Fruit fly (Drosophila melanogaster) whole organism, embryonic: ENCODE data around the gene Cpr64Ab.
A peak's percentile ranks its signal among the peaks of the same experiment; 100 is the strongest.

Source experiments
- Atf6 ChIP-seq: fragments of 200-800 bp; sonication (Bioruptor generic); IDR thresholded peaks from 2 replicates; pipeline ENCODE4 v1.3.6; 2022; ENCODE audit warnings: missing biosample characterization, missing genetic modification characterization
- CG1024 ChIP-seq: fragments of 200-800 bp; sonication (Bioruptor generic); IDR thresholded peaks from 2 replicates; pipeline ENCODE4 v1.3.6; 2022; ENCODE audit warnings: missing biosample characterization, missing genetic modification characterization
- CG10431 ChIP-seq: fragments of 200-800 bp; sonication (Bioruptor generic); optimal IDR thresholded peaks from 3 replicates; lab custom pipeline; 2018; ENCODE audit warnings: missing biosample characterization, mild to moderate bottlenecking, missing genetic modification characterization
- CG11456 ChIP-seq: fragments of 200-800 bp; sonication (Bioruptor generic); IDR thresholded peaks from 3 replicates; pipeline ENCODE4 v1.3.6; 2022; ENCODE audit warnings: missing biosample characterization, missing genetic modification characterization
- CG12236 ChIP-seq: fragments of 200-800 bp; sonication (Bioruptor generic); optimal IDR thresholded peaks from 2 replicates; lab custom pipeline; 2016; ENCODE audit warnings: missing biosample characterization, missing genetic modification characterization
- CG14860 ChIP-seq: fragments of 200-800 bp; sonication (Bioruptor generic); IDR thresholded peaks from 3 replicates; pipeline ENCODE4 v1.3.6; 2022; ENCODE audit warnings: missing biosample characterization, missing genetic modification characterization; ENCODE audit not compliant: partially characterized antibody
- CG15514 ChIP-seq: fragments of 200-800 bp; sonication (Bioruptor generic); optimal IDR thresholded peaks from 3 replicates; lab custom pipeline; 2017; ENCODE audit warnings: missing biosample characterization, missing genetic modification characterization, mild to moderate bottlenecking, moderate library complexity, missing genetic modification reagents
- CG17186 ChIP-seq: fragments of 200-800 bp; sonication (Bioruptor generic); optimal IDR thresholded peaks from 3 replicates; lab custom pipeline; 2017; ENCODE audit warnings: missing biosample characterization, missing genetic modification reagents, missing genetic modification characterization
- CG2712 ChIP-seq: fragments of 200-800 bp; optimal IDR thresholded peaks from 3 replicates; lab custom pipeline; 2019; ENCODE audit warnings: missing biosample characterization, mild to moderate bottlenecking, missing genetic modification characterization, moderate library complexity
- CG32532 ChIP-seq: fragments of 200-800 bp; sonication (Bioruptor generic); IDR thresholded peaks from 2 replicates; pipeline ENCODE4 v1.3.6; 2022; ENCODE audit warnings: missing biosample characterization, missing genetic modification characterization
- CG32772 ChIP-seq: fragments of 200-800 bp; sonication (Bioruptor generic); IDR thresholded peaks from 2 replicates; pipeline ENCODE4 v1.3.6; 2022; ENCODE audit warnings: missing biosample characterization, missing genetic modification characterization
- CG34422 ChIP-seq: fragments of 200-800 bp; sonication (Bioruptor generic); IDR thresholded peaks from 3 replicates; pipeline ENCODE4 v1.3.6; 2022; ENCODE audit warnings: missing biosample characterization, missing genetic modification characterization
- CG3847 ChIP-seq: fragments of 200-800 bp; sonication (Bioruptor generic); IDR thresholded peaks from 2 replicates; pipeline ENCODE4 v1.3.6; 2022; ENCODE audit warnings: missing biosample characterization, missing genetic modification characterization
- CG6654 ChIP-seq: fragments of 200-800 bp; sonication (Bioruptor generic); optimal IDR thresholded peaks from 2 replicates; lab custom pipeline; 2017; ENCODE audit warnings: missing biosample characterization, mild to moderate bottlenecking, missing genetic modification characterization
- CG7963 ChIP-seq: fragments of 200-800 bp; sonication (Bioruptor generic); IDR thresholded peaks from 3 replicates; pipeline ENCODE4 v1.3.6; 2022; ENCODE audit warnings: missing biosample characterization, missing genetic modification characterization; ENCODE audit not compliant: partially characterized antibody
- CG9932 ChIP-seq: fragments of 200-800 bp; sonication (Bioruptor generic); IDR thresholded peaks from 2 replicates; pipeline ENCODE4 v1.3.6; 2022; ENCODE audit warnings: missing biosample characterization, missing genetic modification characterization
- CoRest ChIP-seq: fragments of 200-800 bp; sonication (Bioruptor generic); optimal IDR thresholded peaks from 3 replicates; lab custom pipeline; 2018; ENCODE audit warnings: missing biosample characterization, mild to moderate bottlenecking, missing genetic modification characterization, moderate library complexity
- D ChIP-seq, 2 experiments: fragments of 200-800 bp in 1 of 2; fragments of >200 bp in 1 of 2; sonication (Bioruptor generic) in 1 of 2; optimal IDR thresholded peaks; 2 replicates in 1 of 2; 3 replicates in 1 of 2; lab custom pipeline; 2017; ENCODE audit warnings: mild to moderate bottlenecking in 1 of 2, missing biosample characterization in 1 of 2, missing genetic modification characterization in 1 of 2, missing genetic modification reagents in 1 of 2
- Elba2 ChIP-seq: fragments of 200-800 bp; sonication (Bioruptor generic); optimal IDR thresholded peaks from 3 replicates; lab custom pipeline; 2016; ENCODE audit warnings: missing biosample characterization, missing genetic modification characterization
- Ets97D ChIP-seq: fragments of 200-800 bp; sonication (Bioruptor generic); optimal IDR thresholded peaks from 3 replicates; lab custom pipeline; 2016; ENCODE audit warnings: missing biosample characterization, missing genetic modification characterization
- Fer2 ChIP-seq: fragments of 200-800 bp; sonication (Bioruptor generic); optimal IDR thresholded peaks from 2 replicates; lab custom pipeline; 2018; ENCODE audit warnings: missing biosample characterization, mild to moderate bottlenecking, missing genetic modification characterization, moderate library complexity
- MBD-R2 ChIP-seq: fragments of 200-800 bp; sonication (Bioruptor generic); IDR thresholded peaks from 2 replicates; pipeline ENCODE4 v1.3.6; 2022; ENCODE audit warnings: missing biosample characterization, missing genetic modification characterization
- Mrtf ChIP-seq: fragments of 200-800 bp; sonication (Bioruptor generic); IDR thresholded peaks from 3 replicates; pipeline ENCODE4 v1.3.6; 2022; ENCODE audit warnings: missing biosample characterization, missing genetic modification characterization
- Opbp ChIP-seq: fragments of 200-800 bp; sonication (Bioruptor generic); IDR thresholded peaks from 3 replicates; pipeline ENCODE4 v1.3.6; 2022; ENCODE audit warnings: missing biosample characterization, missing genetic modification characterization; ENCODE audit not compliant: partially characterized antibody
- PHDP ChIP-seq: fragments of 200-800 bp; sonication (Bioruptor generic); optimal IDR thresholded peaks from 3 replicates; lab custom pipeline; 2018; ENCODE audit warnings: missing biosample characterization, mild to moderate bottlenecking, missing genetic modification characterization, moderate library complexity
- Rfx ChIP-seq: fragments of 200-800 bp; sonication (Bioruptor generic); IDR thresholded peaks from 2 replicates; pipeline ENCODE4 v1.3.6; 2022; ENCODE audit warnings: missing biosample characterization, missing genetic modification characterization
- al ChIP-seq: fragments of 200-800 bp; sonication (Bioruptor generic); IDR thresholded peaks from 2 replicates; pipeline ENCODE4 v1.3.6; 2022; ENCODE audit warnings: missing biosample characterization, missing genetic modification characterization
- ap ChIP-seq: fragments of 200-800 bp; sonication (Bioruptor generic); IDR thresholded peaks from 2 replicates; pipeline ENCODE4 v1.3.6; 2022; ENCODE audit warnings: missing biosample characterization, missing genetic modification characterization
- ato ChIP-seq: fragments of 200-800 bp; sonication (Bioruptor generic); IDR thresholded peaks from 2 replicates; pipeline ENCODE4 v1.3.6; 2022; ENCODE audit warnings: missing biosample characterization, missing genetic modification characterization; ENCODE audit not compliant: partially characterized antibody
- az2 ChIP-seq: fragments of 200-800 bp; sonication (Bioruptor generic); optimal IDR thresholded peaks from 3 replicates; lab custom pipeline; 2016; ENCODE audit warnings: missing biosample characterization, missing genetic modification characterization
- br ChIP-seq: fragments of >200 bp; optimal IDR thresholded peaks from 2 replicates; lab custom pipeline; 2017
- bsh ChIP-seq, 2 experiments: fragments of 200-800 bp; sonication (Bioruptor generic); optimal IDR thresholded peaks; 2 replicates each; lab custom pipeline; 2017 to 2018; ENCODE audit warnings: mild to moderate bottlenecking in 2 of 2, missing biosample characterization in 2 of 2, missing genetic modification characterization in 2 of 2, moderate library complexity in 1 of 2
- dimm ChIP-seq: fragments of 200-800 bp; sonication (Bioruptor generic); IDR thresholded peaks from 2 replicates; pipeline ENCODE4 v1.3.6; 2022; ENCODE audit warnings: missing biosample characterization, missing genetic modification characterization
- dmrt11E ChIP-seq: fragments of 200-800 bp; sonication (Bioruptor generic); optimal IDR thresholded peaks from 3 replicates; lab custom pipeline; 2018; ENCODE audit warnings: missing biosample characterization, mild to moderate bottlenecking, missing genetic modification characterization, moderate library complexity
- dysf ChIP-seq: fragments of 200-800 bp; sonication (Bioruptor generic); IDR thresholded peaks from 3 replicates; pipeline ENCODE4 v1.3.6; 2022; ENCODE audit warnings: missing biosample characterization, missing genetic modification characterization
- fd64A ChIP-seq: fragments of 200-800 bp; sonication (Bioruptor generic); optimal IDR thresholded peaks from 3 replicates; lab custom pipeline; 2018; ENCODE audit warnings: missing biosample characterization, mild to moderate bottlenecking, missing genetic modification characterization
- hbn ChIP-seq: fragments of 200-800 bp; sonication (Bioruptor generic); IDR thresholded peaks from 2 replicates; pipeline ENCODE4 v1.3.6; 2022; ENCODE audit warnings: missing biosample characterization, missing genetic modification characterization; ENCODE audit not compliant: partially characterized antibody
- jing ChIP-seq: fragments of 200-800 bp; sonication (Bioruptor generic); optimal IDR thresholded peaks from 2 replicates; lab custom pipeline; 2018; ENCODE audit warnings: missing biosample characterization, mild to moderate bottlenecking, missing genetic modification characterization
- klu ChIP-seq: fragments of 200-800 bp; sonication (Bioruptor generic); IDR thresholded peaks from 2 replicates; pipeline ENCODE4 v1.3.6; 2022; ENCODE audit warnings: missing biosample characterization, missing genetic modification characterization
- lov ChIP-seq, 2 experiments: fragments of 200-800 bp in 1 of 2; fragments of >200 bp in 1 of 2; sonication (Bioruptor generic) in 1 of 2; IDR thresholded peaks in 1 of 2; optimal IDR thresholded peaks in 1 of 2; 2 replicates in 1 of 2; 3 replicates in 1 of 2; pipeline versions ENCODE4 v1.3.6 to Lab custom; 2017 to 2022; ENCODE audit warnings: missing biosample characterization in 1 of 2, missing genetic modification characterization in 1 of 2
- nom ChIP-seq: fragments of 200-800 bp; sonication (Bioruptor generic); optimal IDR thresholded peaks from 2 replicates; lab custom pipeline; 2017; ENCODE audit warnings: missing biosample characterization, missing genetic modification characterization, mild to moderate bottlenecking, moderate library complexity, missing genetic modification reagents
- pita ChIP-seq: fragments of 200-800 bp; sonication (Bioruptor generic); optimal IDR thresholded peaks from 2 replicates; lab custom pipeline; 2017; ENCODE audit warnings: missing biosample characterization, mild to moderate bottlenecking, missing genetic modification characterization
- prd ChIP-seq, 3 experiments: fragments of >200 bp in 2 of 3; fragments of 200-800 bp in 1 of 3; sonication (Bioruptor generic) in 1 of 3; optimal IDR thresholded peaks in 2 of 3; IDR thresholded peaks in 1 of 3; 2 replicates in 2 of 3; 3 replicates in 1 of 3; pipeline versions ENCODE4 v1.3.6 to Lab custom; 2017 to 2022; ENCODE audit warnings: missing biosample characterization in 1 of 3, missing genetic modification characterization in 1 of 3
- so ChIP-seq: fragments of 200-800 bp; sonication (Bioruptor generic); IDR thresholded peaks from 3 replicates; pipeline ENCODE4 v1.3.6; 2022; ENCODE audit warnings: missing biosample characterization, missing genetic modification characterization
- trh ChIP-seq: fragments of 200-800 bp; sonication (Bioruptor generic); optimal IDR thresholded peaks from 2 replicates; lab custom pipeline; 2016; ENCODE audit warnings: missing biosample characterization, missing genetic modification characterization
- ttk ChIP-seq: fragments of 200-800 bp; sonication (Bioruptor generic); IDR thresholded peaks from 2 replicates; pipeline ENCODE4 v2.1.2; 2022; ENCODE audit warnings: missing biosample characterization, missing genetic modification characterization
- vvl ChIP-seq: fragments of 200-800 bp; sonication (Bioruptor generic); IDR thresholded peaks from 2 replicates; pipeline ENCODE4 v1.3.6; 2022; ENCODE audit warnings: missing biosample characterization, missing genetic modification characterization
- zen ChIP-seq: fragments of 200-800 bp; sonication (Bioruptor generic); optimal IDR thresholded peaks from 3 replicates; lab custom pipeline; 2018; ENCODE audit warnings: missing biosample characterization, mild to moderate bottlenecking, missing genetic modification characterization, moderate library complexity

Cpr64Ab gene

dm6 chr3L:4242428-4242827, 31.1 kb upstream of the Cpr64Ab start, which contains the start of gene pav (continued):
- TF ChIP-seq PHDP (tag; lab: Kevin White, UChicago) (no peak), fd64A (no peak), CG32532 (peak; percentile 82), klu (GFP tag; lab: Robert Waterston, UW) (no peak), br (lab: Kevin White, UChicago) (no peak), CG15514 (GFP tag; lab: Kevin White, UChicago) (peak; percentile 58), ttk (GFP tag; lab: Robert Waterston, UW) (no peak), dimm (GFP tag; lab: Robert Waterston, UW) (no peak), CG12236 (GFP tag; lab: Kevin White, UChicago) (no peak), trh (GFP tag; lab: Kevin White, UChicago) (no peak), CG17186 (GFP tag; lab: Kevin White, UChicago) (no peak), CG9932 (GFP tag; lab: Robert Waterston, UW) (peak; percentile 53), so (peak; percentile 47; the same call in 1 of the 3 replicates), dmrt11E (peak; percentile 35), CG2712 (tag; lab: Kevin White, UChicago) (peak; percentile 71), jing (GFP tag; lab: Kevin White, UChicago) (no peak), Opbp (GFP tag; lab: Robert Waterston, UW) (0 out of 3 replicates have a peak, but pooled peaks have one; percentile 6), Fer2 (tag; lab: Kevin White, UChicago) (no peak), Ets97D (GFP tag; lab: Kevin White, UChicago) (peak; percentile 42), dysf (GFP tag; lab: Robert Waterston, UW) (peak; percentile 70; the same call in 2 of the 3 replicates), vvl (GFP tag; lab: Robert Waterston, UW) (peak; percentile 70), MBD-R2 (peak; percentile 63; the same call in 1 of the 2 replicates), nom (GFP tag; lab: Kevin White, UChicago) (no peak), prd (optimal IDR thresholded peaks at IDR 0.05; lab: Kevin White, UChicago) (no peak), prd (GFP tag; IDR thresholded peaks at IDR 0.05; lab: Robert Waterston, UW) (peak; percentile 67), hbn (GFP tag; lab: Robert Waterston, UW) (no peak), Mrtf (GFP tag; lab: Robert Waterston, UW) (no peak), CG14860 (GFP tag; lab: Robert Waterston, UW) (no peak), CG7963 (no peak), bsh (GFP tag; optimal IDR thresholded peaks at IDR 0.05; lab: Kevin White, UChicago) (peak in 1 of 2 experiments; percentile 41), CG11456 (GFP tag; lab: Robert Waterston, UW) (0 out of 3 replicates have a peak, but pooled peaks have one; percentile 31), Rfx (GFP tag; lab: Robert Waterston, UW) (peak; percentile 69), D (optimal IDR thresholded peaks at IDR 0.05; lab: Kevin White, UChicago) (no peak), D (GFP tag; optimal IDR thresholded peaks at IDR 0.05; lab: Kevin White, UChicago) (no peak), lov (optimal IDR thresholded peaks at IDR 0.05; lab: Kevin White, UChicago) (no peak), lov (GFP tag; IDR thresholded peaks at IDR 0.05; lab: Robert Waterston, UW) (no peak), al (GFP tag; lab: Robert Waterston, UW) (0 out of 2 replicates have a peak, but pooled peaks have one; percentile 26), Atf6 (peak; percentile 26; the same call in 1 of the 2 replicates), ato (no peak), CG6654 (no peak), zen (peak; percentile 48), pita (GFP tag; lab: Kevin White, UChicago) (no peak), az2 (GFP tag; lab: Kevin White, UChicago) (peak; percentile 1), CoRest (tag; lab: Kevin White, UChicago) (peak; percentile 70), ap (GFP tag; lab: Robert Waterston, UW) (no peak), CG32772 (GFP tag; lab: Robert Waterston, UW) (0 out of 2 replicates have a peak, but pooled peaks have one; percentile 27), Elba2 (GFP tag; lab: Kevin White, UChicago) (peak; percentile 9), CG10431 (GFP tag; lab: Kevin White, UChicago) (no peak), CG3847 (peak; percentile 63; the same call in 1 of the 2 replicates), CG34422 (0 out of 3 replicates have a peak, but pooled peaks have one; percentile 29), CG1024 (0 out of 2 replicates have a peak, but pooled peaks have one; percentile 18)
